Worm (Caenorhabditis elegans) whole organism, L4 larva: ENCODE data around the gene fbxb-97.

Experiments
- D1046.2 ChIP-seq: fragments of 200-800 bp; sonication (Bioruptor generic); IDR thresholded peaks from 2 replicates; pipeline ENCODE4 v1.3.6; 2022; ENCODE audit warnings: missing genetic modification characterization, missing compliant biosample characterization
- F37D6.2 ChIP-seq: sonication (generic microtip); optimal IDR thresholded peaks from 2 replicates; lab custom pipeline; 2016; ENCODE audit warnings: mild to moderate bottlenecking, missing genetic modification characterization, missing compliant biosample characterization
- F44E2.7 ChIP-seq: fragments of 200-800 bp; sonication (Bioruptor generic); IDR thresholded peaks from 2 replicates; pipeline ENCODE4 v2.1.2; 2022; ENCODE audit warnings: missing genetic modification characterization, missing compliant biosample characterization
- T26A8.4 ChIP-seq: fragments of 200-800 bp; sonication (Bioruptor generic); IDR thresholded peaks from 2 replicates; pipeline ENCODE4 v1.3.6; 2022; ENCODE audit warnings: missing genetic modification characterization, missing compliant biosample characterization
- Y5F2A.4 ChIP-seq: fragments of 200-800 bp; sonication (Bioruptor generic); optimal IDR thresholded peaks from 2 replicates; lab custom pipeline; 2018; ENCODE audit warnings: mild to moderate bottlenecking, missing genetic modification characterization, missing compliant biosample characterization
- Y75B8A.6 ChIP-seq: fragments of 200-800 bp; sonication (Bioruptor generic); IDR thresholded peaks from 2 replicates; pipeline ENCODE4 v1.3.6; 2022; ENCODE audit warnings: missing genetic modification reagents, missing genetic modification characterization, missing compliant biosample characterization
- ZK337.2 ChIP-seq: fragments of 200-800 bp; sonication (Bioruptor generic); IDR thresholded peaks from 2 replicates; pipeline ENCODE4 v1.3.6; 2022; ENCODE audit warnings: missing genetic modification reagents, missing genetic modification characterization, missing compliant biosample characterization
- aha-1 ChIP-seq: fragments of 150-350 bp; peaks from one replicate; lab custom pipeline; 2014; ENCODE audit warnings: missing biosample characterization, missing genetic modification characterization
- ceh-20 ChIP-seq: fragments of 200-800 bp; sonication (Bioruptor generic); IDR thresholded peaks from 2 replicates; pipeline ENCODE4 v1.3.6; 2022; ENCODE audit warnings: missing genetic modification reagents, missing genetic modification characterization, missing compliant biosample characterization
- ceh-28 ChIP-seq: fragments of 150-350 bp; optimal IDR thresholded peaks from 2 replicates; lab custom pipeline; 2014; ENCODE audit warnings: missing biosample characterization, missing genetic modification reagents, missing genetic modification characterization
- ceh-62 ChIP-seq: sonication (generic microtip); optimal IDR thresholded peaks from 2 replicates; lab custom pipeline; 2017; ENCODE audit warnings: missing biosample characterization, missing genetic modification characterization
- ctbp-1 ChIP-seq: fragments of 200-800 bp; sonication (Bioruptor generic); IDR thresholded peaks from 2 replicates; pipeline ENCODE4 v1.3.6; 2022; ENCODE audit warnings: missing genetic modification reagents, missing genetic modification characterization, missing compliant biosample characterization
- daf-12 ChIP-seq: fragments of 150-350 bp; optimal IDR thresholded peaks from 2 replicates; lab custom pipeline; 2014; ENCODE audit warnings: missing biosample characterization, missing genetic modification reagents, missing genetic modification characterization
- dmd-8 ChIP-seq: fragments of 200-800 bp; sonication (Bioruptor generic); IDR thresholded peaks from 2 replicates; pipeline ENCODE4 v1.3.6; 2022; ENCODE audit warnings: missing genetic modification characterization, missing compliant biosample characterization
- dmd-9 ChIP-seq: fragments of 200-800 bp; sonication (Bioruptor generic); IDR thresholded peaks from 2 replicates; pipeline ENCODE4 v1.3.6; 2022; ENCODE audit warnings: missing genetic modification reagents, missing genetic modification characterization, missing compliant biosample characterization
- dve-1 ChIP-seq: sonication (generic microtip); optimal IDR thresholded peaks from 2 replicates; lab custom pipeline; 2017; ENCODE audit warnings: antibody characterized with exemption, mild to moderate bottlenecking, missing genetic modification characterization, missing compliant biosample characterization; ENCODE audit not compliant: insufficient read depth
- fkh-10 ChIP-seq: fragments of 150-350 bp; optimal IDR thresholded peaks from 2 replicates; lab custom pipeline; 2014; ENCODE audit warnings: missing biosample characterization, missing genetic modification reagents, missing genetic modification characterization
- fos-1 ChIP-seq: fragments of 150-350 bp; optimal IDR thresholded peaks from 2 replicates; lab custom pipeline; 2014; ENCODE audit warnings: missing biosample characterization, missing genetic modification characterization
- lim-7 ChIP-seq: fragments of 200-800 bp; sonication (Bioruptor generic); IDR thresholded peaks from 2 replicates; pipeline ENCODE4 v1.3.6; 2022; ENCODE audit warnings: missing genetic modification characterization, missing compliant biosample characterization
- lin-1 ChIP-seq: fragments of 200-800 bp; sonication (Bioruptor generic); IDR thresholded peaks from 2 replicates; pipeline ENCODE4 v1.3.6; 2022; ENCODE audit warnings: missing genetic modification reagents, missing genetic modification characterization, missing compliant biosample characterization
- lin-15B ChIP-seq: fragments of 150-350 bp; sonication (generic microtip); optimal IDR thresholded peaks from 3 replicates; lab custom pipeline; 2014; ENCODE audit warnings: missing biosample characterization, missing genetic modification characterization
- mdt-29 ChIP-seq: fragments of 200-800 bp; sonication (Bioruptor generic); IDR thresholded peaks from 2 replicates; pipeline ENCODE4 v1.3.6; 2022; ENCODE audit warnings: missing genetic modification reagents, missing genetic modification characterization, missing compliant biosample characterization
- mep-1 ChIP-seq: fragments of 150-350 bp; sonication (generic microtip); optimal IDR thresholded peaks from 3 replicates; lab custom pipeline; 2014; ENCODE audit warnings: missing biosample characterization, missing genetic modification characterization
- nhr-10 ChIP-seq: fragments of 150-350 bp; optimal IDR thresholded peaks from 2 replicates; lab custom pipeline; 2014; ENCODE audit warnings: missing biosample characterization, missing genetic modification characterization
- nhr-102 ChIP-seq: sonication (generic microtip); optimal IDR thresholded peaks from 2 replicates; lab custom pipeline; 2016; ENCODE audit warnings: mild to moderate bottlenecking, missing genetic modification characterization, moderate library complexity, missing compliant biosample characterization
- nhr-41 ChIP-seq: fragments of 200-800 bp; sonication (Bioruptor generic); IDR thresholded peaks from 2 replicates; pipeline ENCODE4 v1.3.6; 2022; ENCODE audit warnings: missing genetic modification reagents, missing genetic modification characterization, missing compliant biosample characterization
- nhr-77 ChIP-seq: fragments of 150-350 bp; optimal IDR thresholded peaks from 2 replicates; lab custom pipeline; 2014; ENCODE audit warnings: missing biosample characterization, missing genetic modification characterization
- php-3 ChIP-seq: fragments of 200-800 bp; sonication (Bioruptor generic); IDR thresholded peaks from 2 replicates; pipeline ENCODE4 v1.3.6; 2022; ENCODE audit warnings: missing genetic modification reagents, missing genetic modification characterization, missing compliant biosample characterization
- pqm-1 ChIP-seq: sonication (generic microtip); optimal IDR thresholded peaks from 2 replicates; lab custom pipeline; 2017; ENCODE audit warnings: missing biosample characterization, missing genetic modification characterization
- saeg-2 ChIP-seq: fragments of 200-800 bp; sonication (Bioruptor generic); IDR thresholded peaks from 2 replicates; pipeline ENCODE4 v1.3.6; 2022; ENCODE audit warnings: missing genetic modification reagents, missing genetic modification characterization, missing compliant biosample characterization
- set-16 ChIP-seq: fragments of 200-800 bp; sonication (Bioruptor generic); IDR thresholded peaks from 2 replicates; pipeline ENCODE4 v1.3.6; 2022; ENCODE audit warnings: missing genetic modification reagents, missing genetic modification characterization, missing compliant biosample characterization
- skn-1 ChIP-seq: fragments of 150-350 bp; optimal IDR thresholded peaks from 2 replicates; lab custom pipeline; 2014; ENCODE audit warnings: missing biosample characterization, missing genetic modification characterization
- snpc-1.2 ChIP-seq: fragments of 200-800 bp; sonication (Bioruptor generic); IDR thresholded peaks from 2 replicates; pipeline ENCODE4 v1.3.6; 2022; ENCODE audit warnings: missing genetic modification reagents, missing genetic modification characterization, missing compliant biosample characterization
- tag-97 ChIP-seq: fragments of 200-800 bp; sonication (Bioruptor generic); IDR thresholded peaks from 2 replicates; pipeline ENCODE4 v1.3.6; 2022; ENCODE audit warnings: missing genetic modification characterization, missing compliant biosample characterization
- unc-130 ChIP-seq: sonication (generic microtip); optimal IDR thresholded peaks from 2 replicates; lab custom pipeline; 2016; ENCODE audit warnings: missing genetic modification reagents, missing genetic modification characterization, missing compliant biosample characterization
- unc-39 ChIP-seq: sonication (generic microtip); optimal IDR thresholded peaks from 2 replicates; lab custom pipeline; 2017; ENCODE audit warnings: missing biosample characterization, missing genetic modification characterization
- vab-7 ChIP-seq: fragments of 200-800 bp; sonication (Bioruptor generic); IDR thresholded peaks from 2 replicates; pipeline ENCODE4 v1.3.6; 2022; ENCODE audit warnings: missing genetic modification reagents, missing genetic modification characterization, missing compliant biosample characterization
- ztf-11 ChIP-seq: fragments of 150-350 bp; optimal IDR thresholded peaks from 2 replicates; lab custom pipeline; 2014; ENCODE audit warnings: missing biosample characterization, missing genetic modification characterization

Gene fbxb-97

DNA sequence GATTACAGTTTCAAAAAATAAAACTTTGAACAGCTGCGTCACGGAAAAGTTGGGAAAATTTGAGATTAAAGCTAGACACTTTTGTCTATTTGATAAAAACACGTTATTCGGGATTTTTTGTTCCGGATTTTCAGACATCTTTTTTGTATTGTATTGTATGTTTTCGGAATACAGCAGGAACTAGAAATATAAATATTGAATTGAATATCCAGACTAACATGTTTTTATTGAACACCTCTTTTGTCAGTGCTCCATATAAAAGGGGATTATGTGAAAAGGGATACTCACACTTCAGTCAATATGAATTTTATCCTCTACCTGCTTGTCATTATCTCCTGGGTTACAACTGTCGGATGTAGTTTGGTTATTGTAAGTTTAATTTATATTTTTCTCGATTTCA, 46.0 kb upstream of the fbxb-97 start, which contains the start of gene C16C4.1:
TSS of gene C16C4.1 (plus strand) at position 301 of the 400 bp plus-strand sequence.
- TF ChIP-seq nhr-41 (GFP tag; lab: Robert Waterston, UW) (no peak), mdt-29 (GFP tag; lab: Robert Waterston, UW) (no peak)

DNA sequence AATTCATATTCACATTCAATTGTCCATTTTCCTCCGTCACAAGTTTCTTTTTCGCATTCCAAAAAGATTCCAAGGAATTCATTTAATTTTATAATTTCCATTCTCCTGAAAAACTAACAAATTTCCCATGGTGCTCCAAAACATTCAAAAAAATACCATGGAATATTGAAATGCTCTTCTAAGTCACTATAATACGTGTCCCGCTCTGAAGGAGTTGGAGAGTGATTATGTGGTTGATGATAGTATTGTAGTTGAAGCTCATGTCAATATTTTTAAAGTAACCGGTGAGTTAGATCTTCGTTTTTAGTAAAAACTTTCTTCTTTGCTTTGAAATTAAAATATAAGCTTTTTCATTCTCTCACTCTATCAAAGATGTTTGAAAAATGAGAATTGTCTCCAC, 42.7 kb upstream of the fbxb-97 start, which contains the start of gene math-9:
TSS of gene math-9 (minus strand) at position 101 of the 400 bp plus-strand sequence.
- no peak for TF ChIP-seq php-3 (GFP tag; lab: Robert Waterston, UW)
- TF ChIP-seq vab-7 = no peak
- TF ChIP-seq skn-1 (tag; lab: Kevin White, UChicago) = no peak
- no peak for TF ChIP-seq ceh-62
- TF ChIP-seq ceh-28 (tag; lab: Kevin White, UChicago) = no peak
- TF ChIP-seq lin-15B (tag; lab: Kevin White, UChicago) = no peak
- no peak for TF ChIP-seq nhr-10 (tag; lab: Kevin White, UChicago)
- TF ChIP-seq ctbp-1 (GFP tag; lab: Robert Waterston, UW) = no peak
- no peak for TF ChIP-seq nhr-102 (tag; lab: Kevin White, UChicago)
- no peak for TF ChIP-seq nhr-41 (GFP tag; lab: Robert Waterston, UW)
- TF ChIP-seq ztf-11 = no peak
- no peak for TF ChIP-seq dmd-9

DNA sequence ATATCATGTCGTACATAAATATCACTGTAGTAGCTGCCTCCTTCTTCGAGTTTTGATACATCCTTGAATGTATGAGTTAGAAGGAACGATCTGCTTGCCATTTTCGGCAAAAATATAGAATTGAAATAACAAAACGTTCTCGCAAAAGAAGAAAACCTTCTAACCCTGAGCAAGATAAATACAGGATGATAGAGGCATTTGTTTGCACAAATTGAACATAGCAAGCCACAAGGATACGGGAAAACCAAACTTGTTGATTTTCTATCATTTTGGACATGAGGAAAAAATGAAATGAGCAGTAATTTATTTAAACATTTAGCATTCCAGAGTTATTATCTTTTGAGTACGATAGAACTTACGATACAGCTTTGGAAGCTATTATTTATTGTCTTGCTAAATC, 41.1 kb upstream of the fbxb-97 start, which contains the start of gene math-8:
TSS of gene math-8 (minus strand) at position 101 of the 400 bp plus-strand sequence.
- TF ChIP-seq fkh-10 (GFP tag; lab: Kevin White, UChicago) (no peak), unc-130 (GFP tag; lab: Kevin White, UChicago) (no peak), Y75B8A.6 (no peak), T26A8.4 (GFP tag; lab: Robert Waterston, UW) (no peak), fos-1 (no peak), ceh-20 (GFP tag; lab: Robert Waterston, UW) (no peak)

DNA sequence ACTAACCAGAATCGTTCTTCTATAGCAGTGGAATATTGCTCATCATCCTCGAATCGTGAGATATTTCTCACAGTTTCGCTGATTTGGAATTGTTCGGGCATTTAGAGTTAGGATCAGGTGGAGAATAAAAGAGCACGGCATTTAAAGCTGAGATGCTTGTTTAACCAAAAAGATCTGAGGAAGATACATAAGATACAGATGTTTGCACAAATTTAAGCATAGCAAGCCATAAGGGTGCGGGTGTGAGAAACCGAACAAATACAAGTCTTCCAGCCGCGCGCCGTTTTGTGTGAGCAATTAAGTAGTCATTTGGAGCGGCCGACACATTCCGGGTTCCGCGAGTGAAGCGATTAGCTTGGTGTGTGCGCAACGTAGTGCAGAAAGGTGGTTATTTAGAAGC, 38.4 kb upstream of the fbxb-97 start, which contains the start of gene math-7:
TSS of gene math-7 (minus strand) at position 101 of the 400 bp plus-strand sequence.
- TF ChIP-seq ZK337.2 (GFP tag; lab: Robert Waterston, UW) = no peak
- no peak for TF ChIP-seq lin-1
- TF ChIP-seq unc-39 = no peak
- no peak for TF ChIP-seq dmd-8 (GFP tag; lab: Robert Waterston, UW)
- TF ChIP-seq pqm-1 (tag; lab: Kevin White, UChicago) = no peak
- TF ChIP-seq lim-7 (GFP tag; lab: Robert Waterston, UW) = no peak
- TF ChIP-seq mep-1 (tag; lab: Kevin White, UChicago) = no peak
- no peak for TF ChIP-seq nhr-77 (tag; lab: Kevin White, UChicago)
- TF ChIP-seq dve-1 (tag; lab: Kevin White, UChicago) = no peak
- TF ChIP-seq set-16 (GFP tag; lab: Robert Waterston, UW) = no peak
- TF ChIP-seq lin-15B (tag; lab: Kevin White, UChicago) = no peak
- TF ChIP-seq F44E2.7 (GFP tag; lab: Robert Waterston, UW) = no peak
- TF ChIP-seq saeg-2 (GFP tag; lab: Robert Waterston, UW) = no peak
- no peak for TF ChIP-seq tag-97 (GFP tag; lab: Robert Waterston, UW)
- no peak for TF ChIP-seq D1046.2 (GFP tag; lab: Robert Waterston, UW)
- no peak for TF ChIP-seq snpc-1.2 (GFP tag; lab: Robert Waterston, UW)
- TF ChIP-seq fos-1 = no peak
- TF ChIP-seq aha-1 (tag; lab: Kevin White, UChicago) = no peak
- TF ChIP-seq ceh-28 (tag; lab: Kevin White, UChicago) = no peak

DNA sequence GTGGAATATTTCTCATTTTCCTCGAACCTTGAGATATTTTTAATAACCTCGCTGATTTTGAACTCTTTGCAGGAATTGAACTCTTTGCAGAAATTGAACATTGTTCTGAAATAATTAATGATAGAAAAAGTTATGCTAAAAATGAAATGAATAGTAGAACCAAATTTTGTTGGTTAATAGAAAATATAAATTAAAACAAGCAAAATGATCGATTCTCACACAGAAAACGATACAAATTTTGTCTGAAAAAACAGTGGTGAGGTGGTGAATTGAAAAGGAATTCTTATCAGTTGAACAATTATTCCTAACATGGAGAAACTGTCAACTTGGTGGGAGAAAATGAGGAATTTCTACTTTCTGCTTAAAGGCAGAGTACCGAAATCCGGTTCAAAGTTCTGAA, 36.7 kb upstream of the fbxb-97 start, which contains the start of gene math-6:
TSS of gene math-6 (minus strand) at position 101 of the 400 bp plus-strand sequence.
- TF ChIP-seq daf-12 (no peak), Y5F2A.4 (no peak), D1046.2 (GFP tag; lab: Robert Waterston, UW) (no peak), F37D6.2 (tag; lab: Kevin White, UChicago) (no peak)
